Worm (Caenorhabditis elegans): Measurements from ENCODE around the gene C35A5.11.

- TF ChIP-seq B0310.2 (tag; optimal IDR thresholded peaks at IDR 0.05) (no peak), tbx-11 (GFP tag; IDR thresholded peaks at IDR 0.05) (no peak), tra-4 (tag; optimal IDR thresholded peaks at IDR 0.05) (no peak), ceh-13 (GFP tag; optimal IDR thresholded peaks at IDR 0.05) (no peak)
Observed at ce11 chrV:10528500-10528899, 25.6 kb upstream of the C35A5.11 start, which contains the start of gene F25D1.3.

Measured in whole organism, early embryonic.